Worm (Caenorhabditis elegans): ENCODE measurements around the gene Y75B12B.13.

Gene Y75B12B.13

ce11 chrV:15190903-15191302, 2.9 kb downstream of the Y75B12B.13 start, which contains the start of gene Y75B12B.11 (continued):
- TF ChIP-seq nhr-120 (GFP tag; IDR thresholded peaks at IDR 0.05) (peak; percentile 96), Y79H2A.3 (GFP tag; conservative IDR thresholded peaks at IDR 0.05) (peak; percentile 91), efl-1 (GFP tag; optimal IDR thresholded peaks at IDR 0.05) (peak; percentile 62), dox-1 (GFP tag; IDR thresholded peaks at IDR 0.05) (peak; percentile 95), hmg-1.2 (GFP tag; IDR thresholded peaks at IDR 0.05) (peak; percentile 85), F33H1.4 (GFP tag; IDR thresholded peaks at IDR 0.05) (peak; percentile 62), unc-130 (GFP tag; optimal IDR thresholded peaks at IDR 0.05) (peak; percentile 92), repo-1 (tag; optimal IDR thresholded peaks at IDR 0.05) (peak; percentile 96), F52B5.7 (tag; optimal IDR thresholded peaks at IDR 0.05) (peak; percentile 97), lin-35 (GFP tag; optimal IDR thresholded peaks at IDR 0.05) (peak in 2 of 3 experiments; percentile 72 to 87), ztf-25 (GFP tag; IDR thresholded peaks at IDR 0.05) (peak; percentile 96), Y95B8A.8 (GFP tag; IDR thresholded peaks at IDR 0.05) (peak; percentile 87; the same call in 1 of the 2 replicates), attf-5 (GFP tag; optimal IDR thresholded peaks at IDR 0.05) (peak; percentile 89), die-1 (tag; optimal IDR thresholded peaks at IDR 0.05) (peak; percentile 98), madf-10 (tag; optimal IDR thresholded peaks at IDR 0.05) (peak; percentile 87), K11D2.4 (GFP tag; IDR thresholded peaks at IDR 0.05) (peak; percentile 60; the same call in 1 of the 2 replicates), lsy-27 (tag; optimal IDR thresholded peaks at IDR 0.05; ENCODE audit: borderline replicate concordance, insufficient read depth) (peak; percentile 83), F37B4.10 (GFP tag; IDR thresholded peaks at IDR 0.05) (peak; percentile 96), sea-2 (GFP tag; IDR thresholded peaks at IDR 0.05) (0 out of 2 replicates have a peak, but pooled peaks have one; percentile 60), zim-3 (tag; optimal IDR thresholded peaks at IDR 0.05) (peak; percentile 98), ceh-40 (GFP tag; IDR thresholded peaks at IDR 0.05) (peak; percentile 94), hlh-26 (GFP tag; conservative IDR thresholded peaks at IDR 0.05) (0 out of 2 replicates have a peak, but pooled peaks have one; percentile 80), aptf-3 (GFP tag; IDR thresholded peaks at IDR 0.05) (peak; percentile 96), snpc-4 (GFP tag; optimal IDR thresholded peaks at IDR 0.05) (peak; percentile 77), snpc-4 (tag; optimal IDR thresholded peaks at IDR 0.05) (peak; percentile 47 to 87 (median 82)), tbx-9 (tag; optimal IDR thresholded peaks at IDR 0.05; ENCODE audit: borderline replicate concordance) (peak; percentile 90), rpc-1 (optimal IDR thresholded peaks at IDR 0.05) (peak; percentile 97), rpc-1 (tag; optimal IDR thresholded peaks at IDR 0.05) (peak; percentile 97), somi-1 (GFP tag; optimal IDR thresholded peaks at IDR 0.05) (peak; percentile 61), snpc-3.4 (tag; optimal IDR thresholded peaks at IDR 0.05) (peak; percentile 85), snpc-1.3 (tag; optimal IDR thresholded peaks at IDR 0.05; ENCODE audit: insufficient read depth) (peak; percentile 90), egl-44 (GFP tag; IDR thresholded peaks at IDR 0.05) (peak; percentile 96), ceh-100 (GFP tag; IDR thresholded peaks at IDR 0.05) (peak; percentile 85), ceh-79 (tag; optimal IDR thresholded peaks at IDR 0.05) (peak; percentile 97), D2030.7 (GFP tag; IDR thresholded peaks at IDR 0.05) (peak; percentile 96), ceh-91 (GFP tag; IDR thresholded peaks at IDR 0.05) (peak; percentile 70), Y56A3A.18 (GFP tag; IDR thresholded peaks at IDR 0.05) (peak; percentile 98), ztf-28 (GFP tag; IDR thresholded peaks at IDR 0.05) (peak; percentile 94), B0035.1 (tag; optimal IDR thresholded peaks at IDR 0.05) (peak; percentile 88), sptf-2 (GFP tag; optimal IDR thresholded peaks at IDR 0.05) (peak; percentile 86), unc-62 (GFP tag; optimal IDR thresholded peaks at IDR 0.05) (no peak), F49E8.2 (tag; optimal IDR thresholded peaks at IDR 0.05; ENCODE audit: insufficient read depth) (peak; percentile 96), gei-17 (GFP tag; optimal IDR thresholded peaks at IDR 0.05) (peak; percentile 68), F57A8.1 (GFP tag; optimal IDR thresholded peaks at IDR 0.05) (peak; percentile 86), fkh-3 (tag; optimal IDR thresholded peaks at IDR 0.05) (peak; percentile 93), hrde-1 (tag; optimal IDR thresholded peaks at IDR 0.05; ENCODE audit: borderline replicate concordance) (peak; percentile 97), B0019.2 (GFP tag; conservative IDR thresholded peaks at IDR 0.05) (peak; percentile 62), ztf-26 (tag; optimal IDR thresholded peaks at IDR 0.05) (peak; percentile 95)
